Worm (Caenorhabditis elegans) whole organism, L3 larva: Measurements from ENCODE around the gene ZK622.5.

Experiments
- R02D3.7 ChIP-seq: fragments of 150-350 bp; optimal IDR thresholded peaks from 2 replicates; lab custom pipeline; 2014; ENCODE audit warnings: missing biosample characterization, missing genetic modification characterization
- aly-2 ChIP-seq: fragments of 150-350 bp; optimal IDR thresholded peaks from 2 replicates; lab custom pipeline; 2014; ENCODE audit warnings: missing biosample characterization, missing genetic modification characterization
- ama-1 ChIP-seq: fragments of 150-350 bp; optimal IDR thresholded peaks from 2 replicates; lab custom pipeline; 2018
- ceh-16 ChIP-seq: sonication (generic microtip); optimal IDR thresholded peaks from 2 replicates; lab custom pipeline; 2017; ENCODE audit warnings: missing biosample characterization, missing genetic modification characterization
- ceh-28 ChIP-seq: fragments of 150-350 bp; optimal IDR thresholded peaks from 2 replicates; lab custom pipeline; 2014; ENCODE audit warnings: missing biosample characterization, missing genetic modification reagents, missing genetic modification characterization
- daf-12 ChIP-seq: fragments of 150-350 bp; optimal IDR thresholded peaks from 2 replicates; lab custom pipeline; 2014; ENCODE audit warnings: missing biosample characterization, missing genetic modification reagents, missing genetic modification characterization
- egl-27 ChIP-seq: sonication (generic microtip); optimal IDR thresholded peaks from 4 replicates; lab custom pipeline; 2017; ENCODE audit warnings: missing biosample characterization, missing genetic modification reagents, missing genetic modification characterization
- egl-5 ChIP-seq: fragments of 150-350 bp; optimal IDR thresholded peaks from 2 replicates; lab custom pipeline; 2017; ENCODE audit warnings: missing biosample characterization, missing genetic modification reagents, missing genetic modification characterization, inconsistent platforms
- elt-1 ChIP-seq: fragments of 150-350 bp; optimal IDR thresholded peaks from 2 replicates; lab custom pipeline; 2014; ENCODE audit warnings: missing biosample characterization, missing genetic modification characterization
- elt-2 ChIP-seq: sonication (generic microtip); optimal IDR thresholded peaks from 2 replicates; lab custom pipeline; 2016; ENCODE audit warnings: missing genetic modification reagents, mild to moderate bottlenecking, missing genetic modification characterization, missing compliant biosample characterization
- elt-3 ChIP-seq, 3 experiments: fragments of 150-350 bp in 1 of 3; sonication (generic microtip) in 2 of 3; optimal IDR thresholded peaks; 2 replicates in 2 of 3; 4 replicates in 1 of 3; lab custom pipeline; 2014 to 2017; ENCODE audit warnings: missing biosample characterization in 3 of 3, missing genetic modification characterization in 3 of 3
- eor-1 ChIP-seq, 2 experiments: fragments of 150-350 bp; optimal IDR thresholded peaks; 2 replicates each; lab custom pipeline; 2014 to 2018; ENCODE audit warnings: missing biosample characterization in 2 of 2, missing genetic modification characterization in 2 of 2
- fkh-10 ChIP-seq: sonication (generic microtip); optimal IDR thresholded peaks from 2 replicates; lab custom pipeline; 2017; ENCODE audit warnings: missing biosample characterization, missing genetic modification reagents, missing genetic modification characterization
- fkh-2 ChIP-seq: fragments of 150-350 bp; optimal IDR thresholded peaks from 2 replicates; lab custom pipeline; 2014; ENCODE audit warnings: missing biosample characterization, missing genetic modification reagents, missing genetic modification characterization
- fos-1 ChIP-seq: fragments of 150-350 bp; optimal IDR thresholded peaks from 2 replicates; lab custom pipeline; 2014; ENCODE audit warnings: missing biosample characterization, missing genetic modification characterization
- hmg-11 ChIP-seq: sonication (generic microtip); optimal IDR thresholded peaks from 2 replicates; lab custom pipeline; 2016; ENCODE audit warnings: missing genetic modification characterization, missing compliant biosample characterization
- jun-1 ChIP-seq: fragments of 150-350 bp; optimal IDR thresholded peaks from 2 replicates; lab custom pipeline; 2014; ENCODE audit warnings: missing biosample characterization, missing genetic modification reagents, missing genetic modification characterization
- lin-39 ChIP-seq: fragments of 150-350 bp; optimal IDR thresholded peaks from 2 replicates; lab custom pipeline; 2018; ENCODE audit warnings: missing biosample characterization, missing genetic modification reagents, missing genetic modification characterization
- lsy-12 ChIP-seq: sonication (generic microtip); optimal IDR thresholded peaks from 2 replicates; lab custom pipeline; 2016; ENCODE audit warnings: mild to moderate bottlenecking, missing genetic modification characterization, missing compliant biosample characterization
- mdl-1 ChIP-seq: fragments of 150-350 bp; optimal IDR thresholded peaks from 2 replicates; lab custom pipeline; 2014; ENCODE audit warnings: missing biosample characterization, missing genetic modification characterization
- mml-1 ChIP-seq: fragments of 150-350 bp; sonication (generic microtip); optimal IDR thresholded peaks from 3 replicates; lab custom pipeline; 2014; ENCODE audit warnings: missing biosample characterization, missing genetic modification characterization
- nfya-1 ChIP-seq: sonication (generic microtip); optimal IDR thresholded peaks from 2 replicates; lab custom pipeline; 2017; ENCODE audit warnings: missing genetic modification characterization, mild to moderate bottlenecking, missing compliant biosample characterization, antibody characterized with exemption, moderate library complexity; ENCODE audit not compliant: insufficient read depth
- nhr-11 ChIP-seq: fragments of 150-350 bp; optimal IDR thresholded peaks from 2 replicates; lab custom pipeline; 2014; ENCODE audit warnings: missing biosample characterization, missing genetic modification characterization
- nhr-12 ChIP-seq: fragments of 150-350 bp; optimal IDR thresholded peaks from 2 replicates; lab custom pipeline; 2014; ENCODE audit warnings: missing biosample characterization, missing genetic modification characterization
- nhr-23 ChIP-seq: fragments of 150-350 bp; optimal IDR thresholded peaks from 2 replicates; lab custom pipeline; 2014; ENCODE audit warnings: missing biosample characterization, missing genetic modification reagents, missing genetic modification characterization
- nhr-237 ChIP-seq: fragments of 150-350 bp; optimal IDR thresholded peaks from 2 replicates; lab custom pipeline; 2014; ENCODE audit warnings: missing biosample characterization, missing genetic modification characterization
- nhr-25 ChIP-seq: sonication (generic microtip); optimal IDR thresholded peaks from 2 replicates; lab custom pipeline; 2017; ENCODE audit warnings: missing biosample characterization, missing genetic modification characterization
- nhr-28 ChIP-seq: fragments of 150-350 bp; optimal IDR thresholded peaks from 2 replicates; lab custom pipeline; 2014; ENCODE audit warnings: missing biosample characterization, missing genetic modification characterization
- nhr-43 ChIP-seq: sonication (generic microtip); optimal IDR thresholded peaks from 2 replicates; lab custom pipeline; 2016; ENCODE audit warnings: mild to moderate bottlenecking, missing genetic modification characterization, missing compliant biosample characterization; ENCODE audit not compliant: poor library complexity, severe bottlenecking
- nhr-76 ChIP-seq: fragments of 150-350 bp; sonication (generic microtip); optimal IDR thresholded peaks from 5 replicates; lab custom pipeline; 2014; ENCODE audit warnings: missing biosample characterization, missing genetic modification characterization
- nhr-77 ChIP-seq: fragments of 150-350 bp; optimal IDR thresholded peaks from 2 replicates; lab custom pipeline; 2014; ENCODE audit warnings: missing biosample characterization, missing genetic modification characterization
- pha-4 ChIP-seq: fragments of 150-350 bp; optimal IDR thresholded peaks from 2 replicates; lab custom pipeline; 2014; ENCODE audit warnings: missing biosample characterization, missing genetic modification reagents, missing genetic modification characterization
- pqm-1 ChIP-seq: fragments of 150-350 bp; optimal IDR thresholded peaks from 2 replicates; lab custom pipeline; 2017; ENCODE audit warnings: missing biosample characterization, missing genetic modification characterization, inconsistent platforms
- sea-2 ChIP-seq: fragments of 150-350 bp; sonication (generic microtip); optimal IDR thresholded peaks from 4 replicates; lab custom pipeline; 2014; ENCODE audit warnings: missing biosample characterization, missing genetic modification reagents, missing genetic modification characterization
- skn-1 ChIP-seq: fragments of 150-350 bp; optimal IDR thresholded peaks from 2 replicates; lab custom pipeline; 2014; ENCODE audit warnings: missing biosample characterization, missing genetic modification characterization
- snpc-4 ChIP-seq: fragments of 150-350 bp; optimal IDR thresholded peaks from 2 replicates; lab custom pipeline; 2014; ENCODE audit warnings: missing biosample characterization, missing genetic modification characterization
- tbx-2 ChIP-seq: sonication (generic microtip); optimal IDR thresholded peaks from 2 replicates; lab custom pipeline; 2016; ENCODE audit warnings: mild to moderate bottlenecking, missing genetic modification characterization, missing compliant biosample characterization
- unc-39 ChIP-seq: sonication (generic microtip); optimal IDR thresholded peaks from 4 replicates; lab custom pipeline; 2017; ENCODE audit warnings: missing biosample characterization, missing genetic modification characterization
- unc-62 ChIP-seq: fragments of 150-350 bp; sonication (generic microtip); optimal IDR thresholded peaks from 4 replicates; lab custom pipeline; 2014; ENCODE audit warnings: missing biosample characterization, missing genetic modification reagents, missing genetic modification characterization
- zag-1 ChIP-seq: fragments of 150-350 bp; optimal IDR thresholded peaks from 2 replicates; lab custom pipeline; 2014; ENCODE audit warnings: missing biosample characterization, missing genetic modification characterization
- ztf-11 ChIP-seq: fragments of 150-350 bp; optimal IDR thresholded peaks from 2 replicates; lab custom pipeline; 2014; ENCODE audit warnings: missing biosample characterization, missing genetic modification characterization
- ztf-4 ChIP-seq: fragments of 150-350 bp; optimal IDR thresholded peaks from 2 replicates; lab custom pipeline; 2014; ENCODE audit warnings: missing biosample characterization, missing genetic modification characterization

Gene ZK622.5

DNA sequence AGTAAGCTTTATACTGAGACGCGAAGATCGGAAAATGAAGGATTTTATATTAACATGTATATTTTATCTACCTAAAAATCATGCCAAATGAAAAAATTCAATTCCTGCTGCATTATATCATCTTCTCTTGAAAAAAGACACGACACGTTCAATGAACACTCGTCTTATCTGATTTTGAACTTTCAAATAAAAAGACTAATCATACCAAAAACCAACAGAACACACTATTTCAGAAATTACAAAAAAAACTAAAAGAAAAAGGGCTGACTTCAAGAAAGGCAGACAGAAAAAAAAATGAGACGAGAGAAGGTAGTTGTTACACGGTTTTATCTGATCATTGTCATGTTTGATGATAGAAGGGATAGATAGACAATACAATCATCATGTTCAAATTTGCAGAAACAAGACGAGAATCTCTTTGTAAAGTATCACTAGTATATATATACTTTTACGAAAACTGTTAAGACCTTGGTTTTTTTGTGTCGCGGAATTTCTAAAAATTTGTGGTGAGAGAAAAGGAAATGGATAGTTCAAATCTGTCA is 6.4 kb upstream of the ZK622.5 start:
- TF ChIP-seq snpc-4 (tag; lab: Kevin White, UChicago) (no peak), elt-1 (tag; lab: Kevin White, UChicago) (peak; percentile 93), nhr-43 (tag; lab: Kevin White, UChicago) (no peak), egl-5 (no peak), pha-4 (tag; lab: Kevin White, UChicago) (no peak), nhr-28 (tag; lab: Kevin White, UChicago) (no peak), aly-2 (tag; lab: Kevin White, UChicago) (no peak), nfya-1 (tag; lab: Kevin White, UChicago) (no peak), unc-62 (GFP tag; lab: Kevin White, UChicago) (no peak), egl-27 (tag; lab: Kevin White, UChicago) (no peak), eor-1 (tag; optimal IDR thresholded peaks at IDR 0.05; lab: Kevin White, UChicago) (no peak), jun-1 (tag; lab: Kevin White, UChicago) (no peak), nhr-23 (tag; lab: Kevin White, UChicago) (peak; percentile 11), sea-2 (no peak), skn-1 (tag; lab: Kevin White, UChicago) (no peak), lsy-12 (tag; lab: Kevin White, UChicago) (no peak), fos-1 (no peak)

DNA sequence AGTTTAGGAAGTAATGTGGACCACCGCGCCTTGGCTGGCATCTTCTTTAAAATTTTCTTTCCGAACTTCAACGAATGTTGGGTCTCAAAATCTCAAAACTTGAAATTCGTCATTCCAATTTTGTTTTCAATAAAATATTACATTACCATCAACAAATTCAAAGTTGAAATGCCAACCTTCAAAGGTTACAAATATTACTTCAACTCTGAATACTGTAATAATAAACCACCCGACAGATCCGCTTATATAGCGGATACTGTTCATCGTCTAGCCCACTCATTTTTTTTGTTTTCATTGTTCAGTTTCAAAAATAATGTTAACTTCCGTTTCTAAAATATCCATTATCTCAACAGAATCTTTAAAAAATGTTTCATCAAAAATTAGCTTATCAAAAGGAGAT is 4.2 kb upstream of the ZK622.5 start, which contains the start of gene gur-5:
TSS of gene gur-5 (plus strand) at position 301 of the 400 bp plus-strand sequence.
- TF ChIP-seq sea-2 (no peak), ztf-11 (tag; lab: Kevin White, UChicago) (no peak), skn-1 (tag; lab: Kevin White, UChicago) (no peak), hmg-11 (tag; lab: Kevin White, UChicago) (no peak), eor-1 (tag; optimal IDR thresholded peaks at IDR 0.05; lab: Kevin White, UChicago) (no peak), mml-1 (tag; lab: Kevin White, UChicago) (no peak), ztf-4 (no peak), nhr-237 (tag; lab: Kevin White, UChicago) (no peak), unc-39 (tag; lab: Kevin White, UChicago) (no peak), nhr-11 (no peak), tbx-2 (tag; lab: Kevin White, UChicago) (no peak), nhr-12 (tag; lab: Kevin White, UChicago) (no peak), R02D3.7 (tag; lab: Kevin White, UChicago) (no peak), fkh-2 (tag; lab: Kevin White, UChicago) (no peak), lin-39 (tag; lab: Kevin White, UChicago) (no peak), fkh-10 (GFP tag; lab: Kevin White, UChicago) (no peak), lsy-12 (tag; lab: Kevin White, UChicago) (no peak), pha-4 (tag; lab: Kevin White, UChicago) (no peak), aly-2 (tag; lab: Kevin White, UChicago) (no peak), daf-12 (no peak)

DNA sequence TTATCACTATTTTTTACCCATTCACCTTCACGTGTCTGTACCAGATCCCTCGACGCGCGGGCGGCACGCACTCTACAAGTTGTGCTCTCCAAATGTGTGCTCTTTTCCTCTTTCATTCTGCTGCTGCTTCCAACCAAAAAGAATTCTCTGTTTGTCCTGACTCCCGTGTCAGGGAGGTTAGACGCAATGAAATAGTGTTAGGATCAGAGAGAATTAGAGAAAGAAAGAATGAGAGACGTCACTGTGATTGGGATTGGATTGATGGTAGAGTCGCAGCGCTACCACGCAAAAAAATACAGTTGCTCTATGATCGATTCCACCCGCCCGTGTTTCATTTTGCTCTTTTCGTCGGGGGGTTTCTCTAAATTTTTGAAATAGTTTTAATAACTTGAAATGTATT is 1.8 kb downstream of the ZK622.5 start:
- TF ChIP-seq pha-4 (tag; lab: Kevin White, UChicago) (peak; percentile 69), unc-62 (GFP tag; lab: Kevin White, UChicago) (no peak)

DNA sequence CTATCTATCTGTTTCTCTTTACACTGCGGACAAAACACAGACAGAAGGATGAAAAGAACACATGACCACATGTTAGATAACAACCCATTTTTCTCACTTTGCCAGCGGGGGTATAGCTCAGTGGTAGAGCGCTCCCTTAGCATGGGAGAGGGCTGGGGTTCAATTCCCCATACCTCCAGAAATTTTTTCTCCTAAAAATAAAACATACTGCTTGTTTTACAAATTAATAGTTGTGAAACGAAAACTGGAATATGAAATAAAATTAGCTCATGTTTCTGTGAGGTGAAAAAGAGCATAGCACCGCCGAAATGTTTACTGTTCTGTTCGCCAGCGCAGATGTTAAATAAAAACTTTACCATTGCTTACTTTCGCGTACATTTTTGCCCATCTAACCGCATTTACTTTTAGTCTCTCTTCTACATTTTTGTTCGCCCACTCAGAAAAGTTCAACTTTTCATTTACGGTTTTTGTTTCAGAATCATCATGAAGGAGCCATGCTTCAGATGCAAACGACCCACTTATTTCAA is 3.0 kb downstream of the ZK622.5 start, which contains the start of gene ZK622.4:
TSS of gene ZK622.4 (plus strand) at position 477 of the 527 bp plus-strand sequence.
- TF ChIP-seq unc-62 (GFP tag; lab: Kevin White, UChicago) (no peak), ceh-16 (tag; lab: Kevin White, UChicago) (no peak), nhr-28 (tag; lab: Kevin White, UChicago) (no peak), lsy-12 (tag; lab: Kevin White, UChicago) (peak; percentile 44), eor-1 (tag; optimal IDR thresholded peaks at IDR 0.05; lab: Kevin White, UChicago) (no peak), nhr-76 (tag; lab: Kevin White, UChicago) (no peak), lin-39 (tag; lab: Kevin White, UChicago) (peak; percentile 22), snpc-4 (tag; lab: Kevin White, UChicago) (no peak), elt-2 (tag; lab: Kevin White, UChicago) (peak; percentile 52), nhr-77 (tag; lab: Kevin White, UChicago) (no peak), nhr-25 (peak; percentile 18), pqm-1 (tag; lab: Kevin White, UChicago) (peak; percentile 40), sea-2 (no peak), ztf-4 (no peak), elt-1 (tag; lab: Kevin White, UChicago) (no peak), hmg-11 (tag; lab: Kevin White, UChicago) (peak; percentile 88), nhr-12 (tag; lab: Kevin White, UChicago) (no peak), fkh-10 (GFP tag; lab: Kevin White, UChicago) (peak; percentile 30), ama-1 (lab: Kevin White, UChicago) (no peak), fos-1 (no peak), egl-27 (tag; lab: Kevin White, UChicago) (no peak), elt-3 (tag; optimal IDR thresholded peaks at IDR 0.05; lab: Kevin White, UChicago) (no peak), nhr-43 (tag; lab: Kevin White, UChicago) (peak; percentile 58), pha-4 (tag; lab: Kevin White, UChicago) (peak; percentile 26), tbx-2 (tag; lab: Kevin White, UChicago) (peak; percentile 25), ztf-11 (tag; lab: Kevin White, UChicago) (no peak), aly-2 (tag; lab: Kevin White, UChicago) (no peak), fkh-2 (tag; lab: Kevin White, UChicago) (no peak), ceh-28 (no peak), egl-5 (peak; percentile 35), mdl-1 (no peak), zag-1 (tag; lab: Kevin White, UChicago) (no peak), nhr-237 (tag; lab: Kevin White, UChicago) (no peak)
